Worm (Caenorhabditis elegans) whole organism, young adult: ENCODE data around the gene F02D8.9.

ENCODE experiments used
- bed-1 ChIP-seq: fragments of 200-800 bp; sonication (Bioruptor generic); IDR thresholded peaks from 2 replicates; pipeline ENCODE4 v1.3.6; 2022; ENCODE audit warnings: missing genetic modification reagents, missing genetic modification characterization, missing compliant biosample characterization
- die-1 ChIP-seq: sonication (generic microtip); optimal IDR thresholded peaks from 2 replicates; lab custom pipeline; 2016; ENCODE audit warnings: missing genotype, mild to moderate bottlenecking, missing genetic modification characterization, missing compliant biosample characterization
- dpl-1 ChIP-seq: fragments of 150-350 bp; optimal IDR thresholded peaks from 2 replicates; lab custom pipeline; 2014; ENCODE audit warnings: missing biosample characterization, missing genetic modification reagents, missing genetic modification characterization
- lsy-27 ChIP-seq: sonication (generic microtip); optimal IDR thresholded peaks from 2 replicates; lab custom pipeline; 2017; ENCODE audit warnings: missing genetic modification characterization, mild to moderate bottlenecking, missing compliant biosample characterization, antibody characterized with exemption, missing genotype, borderline replicate concordance; ENCODE audit not compliant: insufficient read depth
- rpc-1 ChIP-seq, 2 experiments: fragments of 150-350 bp in 1 of 2; sonication (generic microtip) in 1 of 2; optimal IDR thresholded peaks; 2 replicates each; lab custom pipeline; 2014 to 2018; ENCODE audit warnings: missing biosample characterization in 1 of 2, missing genetic modification characterization in 1 of 2, missing genetic modification reagents in 1 of 2, missing genotype in 1 of 2
- snpc-4 ChIP-seq, 5 experiments: fragments of 150-350 bp in 1 of 5; sonication (generic microtip) in 4 of 5; optimal IDR thresholded peaks; 2 replicates each; lab custom pipeline; 2014 to 2018; ENCODE audit warnings: missing genetic modification characterization in 5 of 5, missing biosample characterization in 3 of 5, antibody characterized with exemption in 2 of 5, mild to moderate bottlenecking in 2 of 5, missing compliant biosample characterization in 2 of 5, missing genotype in 2 of 5, moderate library complexity in 2 of 5, missing genetic modification reagents in 1 of 5

- TF ChIP-seq snpc-4 (GFP tag; optimal IDR thresholded peaks at IDR 0.05; lab: Kevin White, UChicago) (no peak), snpc-4 (tag; optimal IDR thresholded peaks at IDR 0.05; lab: Kevin White, UChicago) (no peak), bed-1 (GFP tag; lab: Robert Waterston, UW) (no peak), rpc-1 (optimal IDR thresholded peaks at IDR 0.05; lab: Kevin White, UChicago) (no peak), rpc-1 (tag; optimal IDR thresholded peaks at IDR 0.05; lab: Kevin White, UChicago) (no peak), lsy-27 (tag; lab: Kevin White, UChicago) (no peak), die-1 (tag; lab: Kevin White, UChicago) (no peak), dpl-1 (GFP tag; lab: Kevin White, UChicago) (no peak)
These were observed 15.6 kb upstream of the F02D8.9 start, which contains the start of gene nlp-59 for ce11 chrV:14971136-14971535.
